Fruit fly (Drosophila melanogaster) whole organism, embryonic: Measurements from ENCODE around the gene CG8042.

ENCODE experiments used
- Abd-B ChIP-seq: fragments of 200-800 bp; sonication (Bioruptor generic); optimal IDR thresholded peaks from 2 replicates; lab custom pipeline; 2018; ENCODE audit warnings: missing biosample characterization, mild to moderate bottlenecking, missing genetic modification characterization, moderate library complexity
- Aef1 ChIP-seq: fragments of 200-800 bp; sonication (Bioruptor generic); IDR thresholded peaks from 3 replicates; pipeline ENCODE4 v1.3.6; 2022; ENCODE audit warnings: missing biosample characterization, missing genetic modification characterization
- CG10366 ChIP-seq: fragments of 200-800 bp; sonication (Bioruptor generic); IDR thresholded peaks from 2 replicates; pipeline ENCODE4 v1.3.6; 2022; ENCODE audit warnings: missing biosample characterization, missing genetic modification characterization
- CG11456 ChIP-seq: fragments of 200-800 bp; sonication (Bioruptor generic); IDR thresholded peaks from 3 replicates; pipeline ENCODE4 v1.3.6; 2022; ENCODE audit warnings: missing biosample characterization, missing genetic modification characterization
- CG12071 ChIP-seq: fragments of 200-800 bp; sonication (Bioruptor generic); optimal IDR thresholded peaks from 3 replicates; lab custom pipeline; 2018; ENCODE audit warnings: missing biosample characterization, mild to moderate bottlenecking, missing genetic modification characterization
- CG12104 ChIP-seq: fragments of 200-800 bp; sonication (Bioruptor generic); optimal IDR thresholded peaks from 3 replicates; lab custom pipeline; 2016; ENCODE audit warnings: missing biosample characterization, missing genetic modification characterization
- CG12155 ChIP-seq: fragments of 200-800 bp; sonication (Bioruptor generic); optimal IDR thresholded peaks from 3 replicates; lab custom pipeline; 2016; ENCODE audit warnings: missing biosample characterization, missing genetic modification characterization
- CG16815 ChIP-seq: fragments of 200-800 bp; sonication (Bioruptor generic); optimal IDR thresholded peaks from 3 replicates; lab custom pipeline; 2017; ENCODE audit warnings: missing biosample characterization, mild to moderate bottlenecking, missing genetic modification characterization
- CG18764 ChIP-seq: fragments of 200-800 bp; sonication (Bioruptor generic); optimal IDR thresholded peaks from 3 replicates; lab custom pipeline; 2016; ENCODE audit warnings: missing biosample characterization, missing genetic modification characterization
- CG2875 ChIP-seq: fragments of 200-800 bp; sonication (Bioruptor generic); optimal IDR thresholded peaks from 2 replicates; lab custom pipeline; 2017; ENCODE audit warnings: missing biosample characterization, mild to moderate bottlenecking, missing genetic modification characterization, missing genetic modification reagents
- CG33213 ChIP-seq: fragments of 200-800 bp; sonication (Bioruptor generic); optimal IDR thresholded peaks from 3 replicates; lab custom pipeline; 2016; ENCODE audit warnings: missing biosample characterization, missing genetic modification characterization
- CG4360 ChIP-seq: fragments of 200-800 bp; sonication (Bioruptor generic); IDR thresholded peaks from 2 replicates; pipeline ENCODE4 v1.3.6; 2022; ENCODE audit warnings: missing biosample characterization, missing genetic modification characterization
- CG43689 ChIP-seq: fragments of 200-800 bp; sonication (Bioruptor generic); IDR thresholded peaks from 2 replicates; pipeline ENCODE4 v1.3.6; 2022; ENCODE audit warnings: missing biosample characterization, missing genetic modification characterization
- CG4820 ChIP-seq: fragments of 200-800 bp; sonication (Bioruptor generic); optimal IDR thresholded peaks from 3 replicates; lab custom pipeline; 2016; ENCODE audit warnings: missing biosample characterization, missing genetic modification characterization
- CG4854 ChIP-seq: fragments of 200-800 bp; sonication (Bioruptor generic); optimal IDR thresholded peaks from 2 replicates; lab custom pipeline; 2016; ENCODE audit warnings: missing biosample characterization, missing genetic modification characterization, inconsistent platforms
- CG6175 ChIP-seq: fragments of 200-800 bp; sonication (Bioruptor generic); IDR thresholded peaks from 3 replicates; pipeline ENCODE4 v1.3.6; 2022; ENCODE audit warnings: missing biosample characterization, missing genetic modification characterization
- CG9932 ChIP-seq: fragments of 200-800 bp; sonication (Bioruptor generic); IDR thresholded peaks from 2 replicates; pipeline ENCODE4 v1.3.6; 2022; ENCODE audit warnings: missing biosample characterization, missing genetic modification characterization
- D19A ChIP-seq: fragments of 200-800 bp; optimal IDR thresholded peaks from 3 replicates; lab custom pipeline; 2019; ENCODE audit warnings: missing biosample characterization, mild to moderate bottlenecking, missing genetic modification characterization, moderate library complexity
- Drgx ChIP-seq: fragments of 200-800 bp; sonication (Bioruptor generic); IDR thresholded peaks from 2 replicates; pipeline ENCODE4 v1.3.6; 2022; ENCODE audit warnings: missing biosample characterization, missing genetic modification characterization
- Gsc ChIP-seq: fragments of 200-800 bp; sonication (Bioruptor generic); IDR thresholded peaks from 2 replicates; pipeline ENCODE4 v1.3.6; 2022; ENCODE audit warnings: missing biosample characterization, missing genetic modification characterization
- HLH3B ChIP-seq: fragments of 200-800 bp; sonication (Bioruptor generic); IDR thresholded peaks from 2 replicates; pipeline ENCODE4 v1.3.6; 2022; ENCODE audit warnings: missing biosample characterization, missing genetic modification characterization
- Myb ChIP-seq: fragments of 200-800 bp; sonication (Bioruptor generic); optimal IDR thresholded peaks from 2 replicates; lab custom pipeline; 2016; ENCODE audit warnings: missing biosample characterization, missing genetic modification characterization
- NC2α ChIP-seq: fragments of 200-800 bp; sonication (Bioruptor generic); optimal IDR thresholded peaks from 2 replicates; lab custom pipeline; 2016; ENCODE audit warnings: missing biosample characterization, missing genetic modification characterization
- Side ChIP-seq: fragments of 200-800 bp; sonication (Bioruptor generic); optimal IDR thresholded peaks from 2 replicates; lab custom pipeline; 2016; ENCODE audit warnings: missing biosample characterization, missing genetic modification characterization
- Spps ChIP-seq: fragments of 200-800 bp; sonication (Bioruptor generic); optimal IDR thresholded peaks from 2 replicates; lab custom pipeline; 2018; ENCODE audit warnings: missing biosample characterization, mild to moderate bottlenecking, missing genetic modification characterization
- caup ChIP-seq: fragments of 200-800 bp; sonication (Bioruptor generic); optimal IDR thresholded peaks from 3 replicates; lab custom pipeline; 2017; ENCODE audit warnings: missing biosample characterization, mild to moderate bottlenecking, missing genetic modification characterization, moderate library complexity; ENCODE audit not compliant: severe bottlenecking
- chif ChIP-seq, 2 experiments: fragments of 200-800 bp; sonication (Bioruptor generic); optimal IDR thresholded peaks; 3 replicates each; lab custom pipeline; 2016; ENCODE audit warnings: missing biosample characterization in 2 of 2, missing genetic modification characterization in 2 of 2
- chm ChIP-seq: fragments of 200-800 bp; sonication (Bioruptor generic); IDR thresholded peaks from 2 replicates; pipeline ENCODE4 v1.3.6; 2022; ENCODE audit warnings: missing biosample characterization, missing genetic modification characterization
- croc ChIP-seq: fragments of 200-800 bp; sonication (Bioruptor generic); conservative IDR thresholded peaks from 3 replicates; pipeline ENCODE4 v1.3.6; 2022; ENCODE audit warnings: missing biosample characterization, missing genetic modification characterization
- crol ChIP-seq: fragments of 200-800 bp; sonication (Bioruptor generic); IDR thresholded peaks from 2 replicates; pipeline ENCODE4 v1.3.6; 2022; ENCODE audit warnings: missing biosample characterization, missing genetic modification characterization
- cwo ChIP-seq: fragments of 200-800 bp; sonication (Bioruptor generic); optimal IDR thresholded peaks from 3 replicates; lab custom pipeline; 2017; ENCODE audit warnings: missing biosample characterization, missing genetic modification characterization, mild to moderate bottlenecking, moderate library complexity, missing genetic modification reagents
- en ChIP-seq: fragments of 200-800 bp; sonication (Bioruptor generic); optimal IDR thresholded peaks from 2 replicates; lab custom pipeline; 2016; ENCODE audit warnings: missing biosample characterization, missing genetic modification characterization
- gce ChIP-seq: fragments of 200-800 bp; sonication (Bioruptor generic); IDR thresholded peaks from 3 replicates; pipeline ENCODE4 v1.3.6; 2022; ENCODE audit warnings: missing biosample characterization, missing genetic modification characterization
- gro ChIP-seq: fragments of 200-800 bp; sonication (Bioruptor generic); optimal IDR thresholded peaks from 2 replicates; lab custom pipeline; 2016; ENCODE audit warnings: missing biosample characterization, missing genetic modification characterization
- hth ChIP-seq: fragments of >200 bp; optimal IDR thresholded peaks from 2 replicates; lab custom pipeline; 2017; ENCODE audit warnings: inconsistent platforms
- kay ChIP-seq: fragments of 200-800 bp; sonication (Bioruptor generic); optimal IDR thresholded peaks from 2 replicates; lab custom pipeline; 2016; ENCODE audit warnings: missing biosample characterization, missing genetic modification characterization
- lola ChIP-seq, 3 experiments: fragments of >200 bp in 2 of 3; fragments of 200-800 bp in 1 of 3; sonication (Bioruptor generic) in 1 of 3; optimal IDR thresholded peaks; 2 replicates each; lab custom pipeline; 2017 to 2019; ENCODE audit warnings: missing biosample characterization in 3 of 3, missing genetic modification characterization in 3 of 3, mild to moderate bottlenecking in 1 of 3, moderate library complexity in 1 of 3
- pb ChIP-seq: fragments of 200-800 bp; sonication (Bioruptor generic); optimal IDR thresholded peaks from 3 replicates; lab custom pipeline; 2016; ENCODE audit warnings: missing biosample characterization, missing genetic modification characterization
- peb ChIP-seq: fragments of 200-800 bp; sonication (Bioruptor generic); IDR thresholded peaks from 2 replicates; pipeline ENCODE4 v1.3.6; 2022; ENCODE audit warnings: missing biosample characterization, missing genetic modification characterization
- pnt ChIP-seq: fragments of 200-800 bp; sonication (Bioruptor generic); optimal IDR thresholded peaks from 3 replicates; lab custom pipeline; 2016; ENCODE audit warnings: missing biosample characterization, missing genetic modification characterization
- pzg ChIP-seq: fragments of 200-800 bp; sonication (Bioruptor generic); optimal IDR thresholded peaks from 3 replicates; lab custom pipeline; 2018; ENCODE audit warnings: missing biosample characterization, mild to moderate bottlenecking, missing genetic modification characterization, moderate library complexity
- run ChIP-seq: fragments of 200-800 bp; sonication (Bioruptor generic); optimal IDR thresholded peaks from 3 replicates; lab custom pipeline; 2018; ENCODE audit warnings: missing biosample characterization, mild to moderate bottlenecking, missing genetic modification characterization
- sc ChIP-seq, 3 experiments: fragments of >200 bp in 2 of 3; fragments of 200-800 bp in 1 of 3; sonication (Bioruptor generic) in 1 of 3; optimal IDR thresholded peaks; 2 replicates in 2 of 3; 3 replicates in 1 of 3; lab custom pipeline; 2017; ENCODE audit warnings: mild to moderate bottlenecking in 1 of 3, missing biosample characterization in 1 of 3, missing genetic modification characterization in 1 of 3, missing genetic modification reagents in 1 of 3
- sd ChIP-seq: fragments of 200-800 bp; sonication (Bioruptor generic); optimal IDR thresholded peaks from 3 replicates; lab custom pipeline; 2018; ENCODE audit warnings: missing biosample characterization, mild to moderate bottlenecking, missing genetic modification characterization, moderate library complexity
- sens-2 ChIP-seq: fragments of 200-800 bp; sonication (Bioruptor generic); IDR thresholded peaks from 2 replicates; pipeline ENCODE4 v1.3.6; 2022; ENCODE audit warnings: missing biosample characterization, missing genetic modification characterization
- tna ChIP-seq: fragments of 200-800 bp; sonication (Bioruptor generic); IDR thresholded peaks from 2 replicates; pipeline ENCODE4 v1.3.6; 2022; ENCODE audit warnings: missing biosample characterization, missing genetic modification characterization; ENCODE audit not compliant: partially characterized antibody
- toy ChIP-seq: fragments of 200-800 bp; sonication (Bioruptor generic); IDR thresholded peaks from 2 replicates; pipeline ENCODE4 v1.3.6; 2022; ENCODE audit warnings: missing biosample characterization, missing genetic modification characterization
- tup ChIP-seq: fragments of 200-800 bp; sonication (Bioruptor generic); optimal IDR thresholded peaks from 2 replicates; lab custom pipeline; 2016; ENCODE audit warnings: missing biosample characterization, mild to moderate bottlenecking, missing genetic modification characterization, moderate library complexity
- unc-4 ChIP-seq: fragments of 200-800 bp; sonication (Bioruptor generic); IDR thresholded peaks from 2 replicates; pipeline ENCODE4 v1.3.6; 2022; ENCODE audit warnings: missing biosample characterization, missing genetic modification characterization; ENCODE audit not compliant: partially characterized antibody
- vnd ChIP-seq: fragments of 200-800 bp; sonication (Bioruptor generic); IDR thresholded peaks from 3 replicates; pipeline ENCODE4 v1.3.6; 2022; ENCODE audit warnings: missing biosample characterization, missing genetic modification characterization; ENCODE audit not compliant: partially characterized antibody

The CG8042 gene

DNA sequence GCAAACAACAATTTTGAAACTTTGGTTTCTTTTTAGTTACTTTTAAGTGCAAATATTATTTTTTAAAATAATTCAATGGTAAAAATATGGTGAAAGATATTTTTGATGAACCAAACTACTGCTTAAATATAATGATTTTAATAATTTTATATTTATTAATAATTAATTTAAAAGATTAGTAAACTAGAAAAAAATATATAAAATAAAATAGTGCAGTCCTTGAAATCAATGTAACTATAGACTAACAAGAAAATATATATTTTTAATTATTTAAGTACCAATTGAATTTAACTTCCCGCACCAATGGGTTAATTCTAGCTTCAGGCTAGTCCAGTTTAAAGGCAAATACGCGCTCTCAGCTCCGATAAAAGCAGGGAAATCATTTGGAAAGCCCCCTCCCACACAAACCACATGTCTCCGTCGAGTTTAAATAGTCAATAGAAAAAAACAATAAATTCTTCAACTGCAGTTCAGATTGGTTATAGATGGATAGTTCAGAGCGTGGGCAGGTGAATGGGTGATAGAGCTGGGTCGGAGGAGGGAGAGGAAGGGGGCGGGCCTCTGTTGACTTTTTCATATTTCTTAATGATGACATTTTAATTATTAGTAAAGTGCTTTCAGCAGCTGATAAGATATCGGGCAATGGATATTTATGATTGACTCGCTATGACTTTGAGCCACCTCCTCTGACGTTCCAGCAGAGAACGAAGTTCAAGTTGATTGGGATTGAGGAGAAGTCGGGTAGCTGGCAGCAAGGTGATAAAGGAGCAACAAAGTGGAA, 12.6 kb downstream of the CG8042 start (continued):
- 0 out of 2 replicates have a peak, but pooled peaks have one; percentile 18 for TF ChIP-seq Drgx
- no peak for TF ChIP-seq CG4854
- TF ChIP-seq CG9932 (GFP tag; lab: Robert Waterston, UW), result no peak
- peak; percentile 23 for TF ChIP-seq run (tag; lab: Kevin White, UChicago)
- no peak for TF ChIP-seq pzg (GFP tag; lab: Kevin White, UChicago)
- TF ChIP-seq CG4360 (GFP tag; lab: Robert Waterston, UW), result no peak
- TF ChIP-seq sd (tag; lab: Kevin White, UChicago), result no peak
- TF ChIP-seq sc (optimal IDR thresholded peaks at IDR 0.05; lab: Kevin White, UChicago), result no peak
- no peak for TF ChIP-seq sc (GFP tag; optimal IDR thresholded peaks at IDR 0.05; lab: Kevin White, UChicago)
- no peak for TF ChIP-seq CG33213
- no peak for TF ChIP-seq tup (GFP tag; lab: Kevin White, UChicago)
- TF ChIP-seq Gsc, result no peak
- TF ChIP-seq cwo (GFP tag; lab: Kevin White, UChicago), result no peak
- TF ChIP-seq pnt, result no peak
- no peak for TF ChIP-seq CG16815 (GFP tag; lab: Kevin White, UChicago)
- TF ChIP-seq chm (GFP tag; lab: Robert Waterston, UW), result 0 out of 2 replicates have a peak, but pooled peaks have one; percentile 21
- TF ChIP-seq CG43689 (GFP tag; lab: Robert Waterston, UW), result no peak
- TF ChIP-seq hth (lab: Kevin White, UChicago), result no peak
- TF ChIP-seq Side (GFP tag; lab: Kevin White, UChicago), result no peak
- TF ChIP-seq CG4820 (GFP tag; lab: Kevin White, UChicago), result no peak
- TF ChIP-seq CG12104 (GFP tag; lab: Kevin White, UChicago), result no peak
- TF ChIP-seq Myb, result no peak
- TF ChIP-seq NC2α, result no peak
- TF ChIP-seq Spps (tag; lab: Kevin White, UChicago), result no peak
- TF ChIP-seq Aef1 (GFP tag; lab: Robert Waterston, UW), result no peak
- TF ChIP-seq pb (GFP tag; lab: Kevin White, UChicago), result no peak
- TF ChIP-seq Abd-B (GFP tag; lab: Kevin White, UChicago), result no peak
- TF ChIP-seq CG11456 (GFP tag; lab: Robert Waterston, UW), result no peak
- no peak for TF ChIP-seq CG6175
- TF ChIP-seq croc, result no peak
- no peak for TF ChIP-seq CG2875 (GFP tag; lab: Kevin White, UChicago)
- peak; percentile 31; the same call in 1 of the 2 replicates for TF ChIP-seq sens-2 (GFP tag; lab: Robert Waterston, UW)
- peak; percentile 44 for TF ChIP-seq D19A (tag; lab: Kevin White, UChicago)
- TF ChIP-seq tna, result no peak
- TF ChIP-seq CG12155 (GFP tag; lab: Kevin White, UChicago), result no peak
- no peak for TF ChIP-seq CG12071 (GFP tag; lab: Kevin White, UChicago)
- TF ChIP-seq gce, result no peak
- no peak for TF ChIP-seq gro (GFP tag; lab: Kevin White, UChicago)
- peak; percentile 88 for TF ChIP-seq crol (GFP tag; lab: Robert Waterston, UW)
- no peak for TF ChIP-seq peb
- no peak for TF ChIP-seq unc-4 (GFP tag; lab: Robert Waterston, UW)
- no peak for TF ChIP-seq chif (GFP tag; optimal IDR thresholded peaks at IDR 0.05; lab: Kevin White, UChicago)
- no peak for TF ChIP-seq HLH3B (GFP tag; lab: Robert Waterston, UW)
- peak in 1 of 3 experiments; percentile 65 for TF ChIP-seq lola (GFP tag; optimal IDR thresholded peaks at IDR 0.05; lab: Kevin White, UChicago)
- no peak for TF ChIP-seq CG10366 (GFP tag; lab: Robert Waterston, UW)
- TF ChIP-seq kay (GFP tag; lab: Kevin White, UChicago), result no peak
- no peak for TF ChIP-seq CG18764 (GFP tag; lab: Kevin White, UChicago)
- no peak for TF ChIP-seq vnd (GFP tag; lab: Robert Waterston, UW)
- TF ChIP-seq en (GFP tag; lab: Kevin White, UChicago), result no peak
- no peak for TF ChIP-seq toy (GFP tag; lab: Robert Waterston, UW)
- TF ChIP-seq caup (GFP tag; lab: Kevin White, UChicago), result no peak
